Worm (Caenorhabditis elegans): ENCODE data around the gene K08D12.8.
A peak's percentile ranks its signal among the peaks of the same experiment; 100 is the strongest.

K08D12.8 gene

ce11 chrIV:1738324-1738730 is 12.3 kb downstream of the K08D12.8 start (continued):
- no peak for TF ChIP-seq duxl-1 (tag; optimal IDR thresholded peaks at IDR 0.05; ENCODE audit: poor library complexity)
- TF ChIP-seq lin-29 (GFP tag; IDR thresholded peaks at IDR 0.05), result no peak
- no peak for TF ChIP-seq snpc-4 (tag; optimal IDR thresholded peaks at IDR 0.05)
- TF ChIP-seq nhr-42 (GFP tag; IDR thresholded peaks at IDR 0.05), result no peak
- peak; percentile 95 for TF ChIP-seq lin-38 (GFP tag; IDR thresholded peaks at IDR 0.05)
- peak; percentile 47 for TF ChIP-seq mep-1 (tag; optimal IDR thresholded peaks at IDR 0.05)
- no peak for TF ChIP-seq dmd-6 (GFP tag; IDR thresholded peaks at IDR 0.05)
- TF ChIP-seq ztf-11 (tag; optimal IDR thresholded peaks at IDR 0.05), result no peak
- TF ChIP-seq mdt-29 (GFP tag; IDR thresholded peaks at IDR 0.05), result 0 out of 2 replicates have a peak, but pooled peaks have one; percentile 39
- TF ChIP-seq cey-2 (tag; optimal IDR thresholded peaks at IDR 0.05; ENCODE audit: borderline replicate concordance, insufficient read depth), result no peak
- TF ChIP-seq nhr-6 (tag; optimal IDR thresholded peaks at IDR 0.05), result peak; percentile 14
- TF ChIP-seq daf-16 (GFP tag; optimal IDR thresholded peaks at IDR 0.05), result no peak
- no peak for TF ChIP-seq daf-16 (tag; optimal IDR thresholded peaks at IDR 0.05)
- no peak for TF ChIP-seq pqm-1 (tag; optimal IDR thresholded peaks at IDR 0.05)
- no peak; the same call in 1 of the 2 replicates for TF ChIP-seq pha-4 (GFP tag; IDR thresholded peaks at IDR 0.05)
- TF ChIP-seq pha-4 (tag; optimal IDR thresholded peaks at IDR 0.05), result no peak
- TF ChIP-seq dmd-8 (GFP tag; IDR thresholded peaks at IDR 0.05), result no peak
- TF ChIP-seq ama-1 (optimal IDR thresholded peaks at IDR 0.05), result peak; percentile 38
- TF ChIP-seq zag-1 (tag; optimal IDR thresholded peaks at IDR 0.05), result no peak
- TF ChIP-seq lim-7 (GFP tag; IDR thresholded peaks at IDR 0.05), result no peak
- TF ChIP-seq lin-39 (tag; optimal IDR thresholded peaks at IDR 0.05), result no peak
- no peak for TF ChIP-seq ceh-20 (GFP tag; IDR thresholded peaks at IDR 0.05)
- no peak for TF ChIP-seq arid-1 (GFP tag; conservative IDR thresholded peaks at IDR 0.05)
- TF ChIP-seq attf-4 (tag; optimal IDR thresholded peaks at IDR 0.05), result no peak
- no peak for TF ChIP-seq hlh-30 (tag; optimal IDR thresholded peaks at IDR 0.05; ENCODE audit: insufficient read depth)
- TF ChIP-seq dpl-1 (GFP tag; optimal IDR thresholded peaks at IDR 0.05), result peak; percentile 81
- no peak for TF ChIP-seq ceh-44 (GFP tag; IDR thresholded peaks at IDR 0.05)
- no peak for TF ChIP-seq nhr-28 (tag; optimal IDR thresholded peaks at IDR 0.05)
- TF ChIP-seq lin-13 (GFP tag; optimal IDR thresholded peaks at IDR 0.05), result no peak
- no peak for TF ChIP-seq ces-1 (GFP tag; optimal IDR thresholded peaks at IDR 0.05)
- TF ChIP-seq nhr-48 (tag; optimal IDR thresholded peaks at IDR 0.05), result no peak
- TF ChIP-seq ceh-62 (tag; optimal IDR thresholded peaks at IDR 0.05), result no peak
- no peak for TF ChIP-seq T26A8.4 (GFP tag; IDR thresholded peaks at IDR 0.05)
- no peak for TF ChIP-seq zip-2 (tag; optimal IDR thresholded peaks at IDR 0.05)
- peak in 1 of 2 experiments; percentile 47 for TF ChIP-seq hif-1 (tag; optimal IDR thresholded peaks at IDR 0.05)
- TF ChIP-seq mxl-3 (GFP tag; optimal IDR thresholded peaks at IDR 0.05), result no peak
- TF ChIP-seq unc-62 (GFP tag; optimal IDR thresholded peaks at IDR 0.05 in 1 of 2), result peak in 1 of 2 experiments; percentile 92
- TF ChIP-seq unc-62 (tag; optimal IDR thresholded peaks at IDR 0.05), result no peak
- TF ChIP-seq nhr-76 (tag; optimal IDR thresholded peaks at IDR 0.05), result no peak
- no peak for TF ChIP-seq madf-5 (GFP tag; IDR thresholded peaks at IDR 0.05)
- TF ChIP-seq aly-2 (tag; optimal IDR thresholded peaks at IDR 0.05), result no peak
- no peak for TF ChIP-seq ceh-32 (tag; optimal IDR thresholded peaks at IDR 0.05; ENCODE audit: poor library complexity)
- no peak for TF ChIP-seq nhr-10 (tag; optimal IDR thresholded peaks at IDR 0.05)
- no peak for TF ChIP-seq F37D6.2 (tag; optimal IDR thresholded peaks at IDR 0.05)
- TF ChIP-seq dmd-9 (GFP tag; IDR thresholded peaks at IDR 0.05), result no peak
- TF ChIP-seq nhr-102 (tag; optimal IDR thresholded peaks at IDR 0.05), result no peak
- no peak for TF ChIP-seq zfp-2 (tag; optimal IDR thresholded peaks at IDR 0.05)
- TF ChIP-seq D1046.2 (GFP tag; IDR thresholded peaks at IDR 0.05), result no peak
- TF ChIP-seq Y5F2A.4 (GFP tag; optimal IDR thresholded peaks at IDR 0.05), result no peak
- TF ChIP-seq lir-3 (tag; optimal IDR thresholded peaks at IDR 0.05), result no peak
- TF ChIP-seq Y105C5A.15 (GFP tag; IDR thresholded peaks at IDR 0.05), result no peak
- no peak for TF ChIP-seq set-16 (GFP tag; IDR thresholded peaks at IDR 0.05)
- TF ChIP-seq unc-39 (tag; optimal IDR thresholded peaks at IDR 0.05), result no peak
- TF ChIP-seq saeg-2 (GFP tag; IDR thresholded peaks at IDR 0.05), result no peak
